Worm (Caenorhabditis elegans): ENCODE data around the gene nas-28.

DNA sequence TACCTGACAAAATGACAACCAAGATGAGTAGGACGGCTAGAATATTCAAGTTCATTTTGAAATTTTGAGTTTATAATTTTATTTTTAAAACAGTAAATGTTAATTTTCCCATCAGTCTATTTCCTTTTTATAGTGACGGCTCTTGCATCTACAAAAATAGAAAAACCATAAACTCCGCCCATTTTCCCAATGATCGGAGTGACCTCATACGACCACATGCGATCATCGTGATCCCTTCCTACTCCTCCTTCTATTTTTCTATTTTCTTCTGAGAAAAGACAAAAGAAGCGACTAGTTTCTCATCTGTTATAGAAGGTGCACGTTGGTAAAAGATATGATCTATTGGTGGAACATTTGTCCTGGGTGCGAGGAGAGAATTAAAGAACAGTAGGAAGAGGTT lies 32.5 kb upstream of the nas-28 start, which contains the start of gene C23G10.11:
- no peak for TF ChIP-seq snpc-4 (tag; optimal IDR thresholded peaks at IDR 0.05)
- no peak for TF ChIP-seq mep-1 (tag; optimal IDR thresholded peaks at IDR 0.05)
- no peak for TF ChIP-seq lin-13 (tag; optimal IDR thresholded peaks at IDR 0.05)
- no peak for TF ChIP-seq unc-62 (GFP tag; optimal IDR thresholded peaks at IDR 0.05)
- TF ChIP-seq cnd-1 (tag; optimal IDR thresholded peaks at IDR 0.05) = no peak
- no peak for TF ChIP-seq mab-5 (tag; optimal IDR thresholded peaks at IDR 0.05)
- TF ChIP-seq nhr-237 (tag; optimal IDR thresholded peaks at IDR 0.05) = no peak
- no peak for TF ChIP-seq pha-4 (tag; optimal IDR thresholded peaks at IDR 0.05)
- TF ChIP-seq nhr-12 (tag; optimal IDR thresholded peaks at IDR 0.05) = no peak
- TF ChIP-seq sptf-1 (tag; optimal IDR thresholded peaks at IDR 0.05) = no peak
- TF ChIP-seq zip-8 (tag; optimal IDR thresholded peaks at IDR 0.05) = no peak

Measured in whole organism, mixed stage, embryonic.